Fruit fly (Drosophila melanogaster) whole organism, embryonic: ENCODE data around the gene CG16775.

Experiments
- Ada2b ChIP-seq: fragments of 200-800 bp; sonication (Bioruptor generic); IDR thresholded peaks from 2 replicates; pipeline ENCODE4 v1.3.6; 2022; ENCODE audit warnings: missing biosample characterization, missing genetic modification characterization
- Adf1 ChIP-seq: fragments of 200-800 bp; sonication (Bioruptor generic); IDR thresholded peaks from 2 replicates; pipeline ENCODE4 v1.3.6; 2022; ENCODE audit warnings: missing biosample characterization, missing genetic modification characterization
- Bgb ChIP-seq: fragments of 200-800 bp; sonication (Bioruptor generic); IDR thresholded peaks from 2 replicates; pipeline ENCODE4 v1.3.6; 2022; ENCODE audit warnings: missing biosample characterization, missing genetic modification characterization; ENCODE audit not compliant: partially characterized antibody
- CG10654 ChIP-seq: fragments of 200-800 bp; sonication (Bioruptor generic); optimal IDR thresholded peaks from 2 replicates; lab custom pipeline; 2016; ENCODE audit warnings: missing biosample characterization, missing genetic modification characterization
- CG11398 ChIP-seq: fragments of 200-800 bp; sonication (Bioruptor generic); optimal IDR thresholded peaks from 2 replicates; lab custom pipeline; 2016; ENCODE audit warnings: missing biosample characterization, missing genetic modification characterization
- CG12219 ChIP-seq: fragments of 200-800 bp; sonication (Bioruptor generic); optimal IDR thresholded peaks from 3 replicates; lab custom pipeline; 2018; ENCODE audit warnings: missing biosample characterization, mild to moderate bottlenecking, missing genetic modification characterization
- CG12769 ChIP-seq: fragments of 200-800 bp; sonication (Bioruptor generic); optimal IDR thresholded peaks from 2 replicates; lab custom pipeline; 2019; ENCODE audit warnings: missing biosample characterization, mild to moderate bottlenecking, missing genetic modification characterization, moderate library complexity
- CG13296 ChIP-seq: fragments of 200-800 bp; sonication (Bioruptor generic); optimal IDR thresholded peaks from 3 replicates; lab custom pipeline; 2018; ENCODE audit warnings: missing biosample characterization, mild to moderate bottlenecking, missing genetic modification characterization
- CG13894 ChIP-seq: fragments of 200-800 bp; sonication (Bioruptor generic); optimal IDR thresholded peaks from 3 replicates; lab custom pipeline; 2018; ENCODE audit warnings: missing biosample characterization, mild to moderate bottlenecking, missing genetic modification characterization, moderate library complexity
- CG15269 ChIP-seq: fragments of 200-800 bp; sonication (Bioruptor generic); optimal IDR thresholded peaks from 2 replicates; lab custom pipeline; 2018; ENCODE audit warnings: missing biosample characterization, mild to moderate bottlenecking, missing genetic modification characterization, moderate library complexity
- CG1647 ChIP-seq: fragments of 200-800 bp; sonication (Bioruptor generic); optimal IDR thresholded peaks from 3 replicates; lab custom pipeline; 2016; ENCODE audit warnings: missing biosample characterization, missing genetic modification characterization
- CG17612 ChIP-seq: fragments of 200-800 bp; sonication (Bioruptor generic); IDR thresholded peaks from 2 replicates; pipeline ENCODE4 v1.3.6; 2022; ENCODE audit warnings: missing biosample characterization, missing genetic modification characterization
- CG17802 ChIP-seq: fragments of 200-800 bp; sonication (Bioruptor generic); optimal IDR thresholded peaks from 2 replicates; lab custom pipeline; 2018; ENCODE audit warnings: missing biosample characterization, mild to moderate bottlenecking, missing genetic modification characterization, moderate library complexity
- CG18011 ChIP-seq: fragments of 200-800 bp; sonication (Bioruptor generic); optimal IDR thresholded peaks from 2 replicates; lab custom pipeline; 2017; ENCODE audit warnings: missing biosample characterization, missing genetic modification characterization, mild to moderate bottlenecking, moderate library complexity, missing genotype
- CG18476 ChIP-seq: fragments of 200-800 bp; sonication (Bioruptor generic); optimal IDR thresholded peaks from 2 replicates; lab custom pipeline; 2016; ENCODE audit warnings: missing biosample characterization, mild to moderate bottlenecking, missing genetic modification characterization
- CG30020 ChIP-seq: fragments of 200-800 bp; optimal IDR thresholded peaks from 2 replicates; lab custom pipeline; 2019; ENCODE audit warnings: missing biosample characterization, mild to moderate bottlenecking, missing genetic modification characterization, moderate library complexity
- CG30431 ChIP-seq: fragments of 200-800 bp; sonication (Bioruptor generic); optimal IDR thresholded peaks from 2 replicates; lab custom pipeline; 2017; ENCODE audit warnings: missing biosample characterization, missing genetic modification characterization
- CG4424 ChIP-seq: fragments of 200-800 bp; sonication (Bioruptor generic); optimal IDR thresholded peaks from 3 replicates; lab custom pipeline; 2016; ENCODE audit warnings: missing biosample characterization, missing genetic modification characterization
- CG6765 ChIP-seq: fragments of 200-800 bp; sonication (Bioruptor generic); optimal IDR thresholded peaks from 3 replicates; lab custom pipeline; 2017; ENCODE audit warnings: missing biosample characterization, mild to moderate bottlenecking, missing genetic modification characterization
- CG9817 ChIP-seq: fragments of 200-800 bp; sonication (Bioruptor generic); optimal IDR thresholded peaks from 2 replicates; lab custom pipeline; 2018; ENCODE audit warnings: missing biosample characterization, mild to moderate bottlenecking, missing genetic modification characterization, moderate library complexity
- CTCF ChIP-seq: fragments of 200-800 bp; sonication (Bioruptor generic); optimal IDR thresholded peaks from 2 replicates; lab custom pipeline; 2017; ENCODE audit warnings: missing biosample characterization, mild to moderate bottlenecking, missing genetic modification characterization, moderate library complexity
- D ChIP-seq, 2 experiments: fragments of 200-800 bp in 1 of 2; fragments of >200 bp in 1 of 2; sonication (Bioruptor generic) in 1 of 2; optimal IDR thresholded peaks; 2 replicates in 1 of 2; 3 replicates in 1 of 2; lab custom pipeline; 2017; ENCODE audit warnings: mild to moderate bottlenecking in 1 of 2, missing biosample characterization in 1 of 2, missing genetic modification characterization in 1 of 2, missing genetic modification reagents in 1 of 2
- D19B ChIP-seq: fragments of 200-800 bp; sonication (Bioruptor generic); optimal IDR thresholded peaks from 2 replicates; lab custom pipeline; 2017; ENCODE audit warnings: missing biosample characterization, mild to moderate bottlenecking, missing genetic modification characterization
- Fer1 ChIP-seq: fragments of 200-800 bp; sonication (Bioruptor generic); optimal IDR thresholded peaks from 2 replicates; lab custom pipeline; 2017; ENCODE audit warnings: missing biosample characterization, mild to moderate bottlenecking, missing genetic modification characterization
- GATAe ChIP-seq: fragments of 200-800 bp; sonication (Bioruptor generic); conservative IDR thresholded peaks from 2 replicates; pipeline ENCODE4 v1.3.6; 2022; ENCODE audit warnings: missing biosample characterization, missing genetic modification characterization
- HmgZ ChIP-seq: fragments of 200-800 bp; sonication (Bioruptor generic); optimal IDR thresholded peaks from 2 replicates; lab custom pipeline; 2018; ENCODE audit warnings: missing biosample characterization, mild to moderate bottlenecking, missing genetic modification characterization
- Jarid2 ChIP-seq: fragments of 200-800 bp; sonication (Bioruptor generic); optimal IDR thresholded peaks from 3 replicates; lab custom pipeline; 2017; ENCODE audit warnings: mild to moderate bottlenecking, missing biosample characterization, missing genetic modification reagents, missing genetic modification characterization
- Mad ChIP-seq: fragments of 200-800 bp; sonication (Bioruptor generic); optimal IDR thresholded peaks from 2 replicates; lab custom pipeline; 2016; ENCODE audit warnings: missing biosample characterization, missing genetic modification characterization
- Neu2 ChIP-seq: fragments of 200-800 bp; sonication (Bioruptor generic); optimal IDR thresholded peaks from 3 replicates; lab custom pipeline; 2016; ENCODE audit warnings: missing biosample characterization, missing genetic modification characterization, borderline replicate concordance
- NfI ChIP-seq: fragments of 200-800 bp; sonication (Bioruptor generic); optimal IDR thresholded peaks from 3 replicates; lab custom pipeline; 2018; ENCODE audit warnings: missing biosample characterization, mild to moderate bottlenecking, missing genetic modification characterization, moderate library complexity
- Oaz ChIP-seq: fragments of 200-800 bp; sonication (Bioruptor generic); IDR thresholded peaks from 2 replicates; pipeline ENCODE4 v1.3.6; 2022; ENCODE audit warnings: missing biosample characterization, missing genetic modification characterization
- ac ChIP-seq: fragments of 200-800 bp; sonication (Bioruptor generic); optimal IDR thresholded peaks from 3 replicates; lab custom pipeline; 2017; ENCODE audit warnings: missing biosample characterization, mild to moderate bottlenecking, missing genetic modification characterization
- da ChIP-seq: fragments of 200-800 bp; sonication (Bioruptor generic); optimal IDR thresholded peaks from 2 replicates; lab custom pipeline; 2016; ENCODE audit warnings: missing biosample characterization, missing genetic modification characterization
- dmrt99B ChIP-seq: fragments of 200-800 bp; sonication (Bioruptor generic); optimal IDR thresholded peaks from 2 replicates; lab custom pipeline; 2018; ENCODE audit warnings: missing biosample characterization, mild to moderate bottlenecking, missing genetic modification characterization, moderate library complexity
- emc ChIP-seq: fragments of 200-800 bp; sonication (Bioruptor generic); optimal IDR thresholded peaks from 2 replicates; lab custom pipeline; 2016; ENCODE audit warnings: missing biosample characterization, missing genetic modification characterization
- fd102C ChIP-seq: fragments of 200-800 bp; sonication (Bioruptor generic); optimal IDR thresholded peaks from 2 replicates; lab custom pipeline; 2018; ENCODE audit warnings: missing biosample characterization, mild to moderate bottlenecking, missing genetic modification characterization, moderate library complexity
- gem ChIP-seq: fragments of 200-800 bp; sonication (Bioruptor generic); optimal IDR thresholded peaks from 2 replicates; lab custom pipeline; 2019; ENCODE audit warnings: missing biosample characterization, mild to moderate bottlenecking, missing genetic modification characterization, moderate library complexity
- hth ChIP-seq: fragments of >200 bp; optimal IDR thresholded peaks from 2 replicates; lab custom pipeline; 2017; ENCODE audit warnings: inconsistent platforms
- ind ChIP-seq: fragments of 200-800 bp; sonication (Bioruptor generic); optimal IDR thresholded peaks from 3 replicates; lab custom pipeline; 2016; ENCODE audit warnings: missing biosample characterization, missing genetic modification characterization
- jing ChIP-seq: fragments of 200-800 bp; sonication (Bioruptor generic); optimal IDR thresholded peaks from 2 replicates; lab custom pipeline; 2018; ENCODE audit warnings: missing biosample characterization, mild to moderate bottlenecking, missing genetic modification characterization
- nau ChIP-seq: fragments of 200-800 bp; sonication (Bioruptor generic); optimal IDR thresholded peaks from 3 replicates; lab custom pipeline; 2017; ENCODE audit warnings: missing biosample characterization, mild to moderate bottlenecking, missing genetic modification characterization, missing genetic modification reagents
- nerfin-1 ChIP-seq: fragments of 200-800 bp; sonication (Bioruptor generic); optimal IDR thresholded peaks from 3 replicates; lab custom pipeline; 2019; ENCODE audit warnings: missing biosample characterization, mild to moderate bottlenecking, missing genetic modification characterization, moderate library complexity
- nerfin-2 ChIP-seq: fragments of 200-800 bp; sonication (Bioruptor generic); IDR thresholded peaks from 2 replicates; pipeline ENCODE4 v1.3.6; 2022; ENCODE audit warnings: missing biosample characterization, missing genetic modification characterization; ENCODE audit not compliant: partially characterized antibody
- nmo ChIP-seq: fragments of 200-800 bp; sonication (Bioruptor generic); optimal IDR thresholded peaks from 2 replicates; lab custom pipeline; 2018; ENCODE audit warnings: missing biosample characterization, mild to moderate bottlenecking, missing genetic modification characterization, moderate library complexity
- pho ChIP-seq: fragments of 200-800 bp; sonication (Bioruptor generic); optimal IDR thresholded peaks from 2 replicates; lab custom pipeline; 2016; ENCODE audit warnings: missing biosample characterization, missing genetic modification characterization
- pnt ChIP-seq: fragments of 200-800 bp; sonication (Bioruptor generic); optimal IDR thresholded peaks from 3 replicates; lab custom pipeline; 2016; ENCODE audit warnings: missing biosample characterization, missing genetic modification characterization
- ro ChIP-seq: fragments of 200-800 bp; sonication (Bioruptor generic); IDR thresholded peaks from 2 replicates; pipeline ENCODE4 v1.3.6; 2022; ENCODE audit warnings: missing biosample characterization, missing genetic modification characterization
- sd ChIP-seq: fragments of 200-800 bp; sonication (Bioruptor generic); optimal IDR thresholded peaks from 3 replicates; lab custom pipeline; 2018; ENCODE audit warnings: missing biosample characterization, mild to moderate bottlenecking, missing genetic modification characterization, moderate library complexity
- vvl ChIP-seq: fragments of 200-800 bp; sonication (Bioruptor generic); IDR thresholded peaks from 2 replicates; pipeline ENCODE4 v1.3.6; 2022; ENCODE audit warnings: missing biosample characterization, missing genetic modification characterization
- zfh2 ChIP-seq: fragments of 200-800 bp; sonication (Bioruptor generic); optimal IDR thresholded peaks from 2 replicates; lab custom pipeline; 2016; ENCODE audit warnings: missing biosample characterization, missing genetic modification characterization

CG16775 gene

dm6 chr3L:17842892-17843703 is 43.3 kb downstream of the CG16775 start, which contains the start of gene CG5567 (continued):
- TF ChIP-seq zfh2 (GFP tag; lab: Kevin White, UChicago) (no peak), NfI (GFP tag; lab: Kevin White, UChicago) (no peak), CG13894 (peak; percentile 16), CG30020 (no peak), CG18011 (GFP tag; lab: Kevin White, UChicago) (no peak), ind (GFP tag; lab: Kevin White, UChicago) (no peak), da (GFP tag; lab: Kevin White, UChicago) (no peak), dmrt99B (tag; lab: Kevin White, UChicago) (no peak), D19B (no peak), gem (tag; lab: Kevin White, UChicago) (peak; percentile 23), D (optimal IDR thresholded peaks at IDR 0.05; lab: Kevin White, UChicago) (no peak), D (GFP tag; optimal IDR thresholded peaks at IDR 0.05; lab: Kevin White, UChicago) (no peak), vvl (no peak), Fer1 (GFP tag; lab: Kevin White, UChicago) (peak; percentile 64), CG15269 (tag; lab: Kevin White, UChicago) (peak; percentile 29), CTCF (no peak), pnt (no peak), ro (GFP tag; lab: Robert Waterston, UW) (no peak), ac (GFP tag; lab: Kevin White, UChicago) (no peak), CG10654 (GFP tag; lab: Kevin White, UChicago) (no peak), HmgZ (peak; percentile 22), CG30431 (GFP tag; lab: Kevin White, UChicago) (no peak), GATAe (GFP tag; lab: Robert Waterston, UW) (no peak), nerfin-1 (tag; lab: Kevin White, UChicago) (no peak), Ada2b (GFP tag; lab: Robert Waterston, UW) (no peak), Oaz (GFP tag; lab: Robert Waterston, UW) (no peak), CG17802 (tag; lab: Kevin White, UChicago) (no peak), pho (GFP tag; lab: Kevin White, UChicago) (no peak), CG18476 (GFP tag; lab: Kevin White, UChicago) (no peak), CG9817 (tag; lab: Kevin White, UChicago) (no peak), jing (GFP tag; lab: Kevin White, UChicago) (no peak), sd (peak; percentile 75), Mad (GFP tag; lab: Kevin White, UChicago) (no peak), Neu2 (GFP tag; lab: Kevin White, UChicago) (no peak), Jarid2 (no peak), hth (lab: Kevin White, UChicago) (no peak), emc (GFP tag; lab: Kevin White, UChicago) (no peak), fd102C (GFP tag; lab: Kevin White, UChicago) (no peak), nau (GFP tag; lab: Kevin White, UChicago) (no peak), CG11398 (GFP tag; lab: Kevin White, UChicago) (no peak), CG17612 (GFP tag; lab: Robert Waterston, UW) (no peak), Adf1 (peak; percentile 24; the same call in 1 of the 2 replicates), CG13296 (no peak), nerfin-2 (no peak), CG12769 (tag; lab: Kevin White, UChicago) (peak; percentile 17), CG12219 (GFP tag; lab: Kevin White, UChicago) (no peak), Bgb (no peak), CG4424 (no peak), nmo (no peak), CG6765 (GFP tag; lab: Kevin White, UChicago) (no peak), CG1647 (GFP tag; lab: Kevin White, UChicago) (no peak)
